Fruit fly (Drosophila melanogaster): ENCODE measurements around the gene Pfdn5.

The Pfdn5 gene

DNA sequence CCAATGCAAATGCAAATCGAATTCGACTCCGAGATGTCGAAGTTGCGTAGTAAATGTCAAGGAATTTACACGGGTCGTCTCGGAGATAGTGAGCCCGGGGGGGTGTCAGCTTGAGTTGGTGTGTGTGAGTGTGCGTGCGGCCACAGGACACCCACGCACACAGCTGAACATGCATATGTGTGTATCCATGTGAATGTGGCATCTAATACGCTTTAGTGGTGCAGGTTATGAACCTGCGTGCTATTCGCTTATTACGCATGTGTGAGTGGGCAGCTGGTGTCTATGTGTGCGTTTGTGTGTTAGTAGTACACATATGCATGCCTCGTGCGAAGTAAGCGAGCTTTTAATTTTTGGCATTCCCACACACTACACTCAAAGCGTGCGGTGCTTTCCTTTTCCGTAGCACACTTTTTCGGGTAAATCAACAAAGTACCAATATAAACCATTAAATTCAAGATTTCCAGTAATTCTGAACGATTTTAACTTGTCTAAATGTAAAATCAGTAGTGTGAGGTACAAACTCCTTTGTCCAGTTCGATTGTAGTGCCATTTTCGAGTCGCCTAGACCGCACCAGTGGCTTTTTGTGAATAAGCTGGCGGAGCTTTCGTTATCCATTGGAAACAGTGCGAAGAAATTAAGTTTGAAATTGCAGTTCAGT lies 17.9 kb upstream of the Pfdn5 start (continued):
- TF ChIP-seq lab (GFP tag; optimal IDR thresholded peaks at IDR 0.05) (peak; percentile 96), br (optimal IDR thresholded peaks at IDR 0.05) (no peak), CG17568 (GFP tag; optimal IDR thresholded peaks at IDR 0.05) (no peak), Bgb (GFP tag; IDR thresholded peaks at IDR 0.05; ENCODE audit: partially characterized antibody) (no peak), inv (GFP tag; IDR thresholded peaks at IDR 0.05; ENCODE audit: partially characterized antibody) (no peak), CG34376 (GFP tag; optimal IDR thresholded peaks at IDR 0.05) (peak; percentile 90), sima (GFP tag; optimal IDR thresholded peaks at IDR 0.05) (peak; percentile 63), eyg (GFP tag; optimal IDR thresholded peaks at IDR 0.05) (peak; percentile 88), Atf-2 (GFP tag; optimal IDR thresholded peaks at IDR 0.05) (peak; percentile 78), jumu (GFP tag; optimal IDR thresholded peaks at IDR 0.05) (peak; percentile 89), CG11504 (tag; optimal IDR thresholded peaks at IDR 0.05) (peak; percentile 91), Mad (GFP tag; optimal IDR thresholded peaks at IDR 0.05) (peak; percentile 61)

DNA sequence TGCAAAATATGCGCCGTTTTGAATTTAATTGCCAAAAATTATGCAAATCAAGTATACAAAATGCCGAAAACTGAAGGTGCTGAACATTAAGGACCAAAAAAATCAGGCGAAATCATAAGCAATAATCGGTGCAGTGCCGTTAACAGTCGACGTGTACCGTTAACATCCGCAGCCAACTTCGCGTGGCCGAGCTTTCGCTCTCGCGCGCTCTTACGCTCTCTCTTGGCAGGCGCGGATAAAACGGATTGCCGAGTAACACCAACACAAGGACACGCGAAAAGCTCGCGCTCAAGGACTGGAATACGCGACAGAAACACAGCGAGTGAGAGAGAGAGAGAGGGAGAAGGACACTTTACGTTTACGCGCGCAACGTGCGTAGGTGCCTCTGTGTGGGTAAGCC lies 16.8 kb upstream of the Pfdn5 start:
- TF ChIP-seq CG12299 (tag; optimal IDR thresholded peaks at IDR 0.05) (no peak), Dref (GFP tag; IDR thresholded peaks at IDR 0.05) (0 out of 2 replicates have a peak, but pooled peaks have one; percentile 16), ci (GFP tag; IDR thresholded peaks at IDR 0.05) (peak; percentile 18; the same call in 1 of the 3 replicates), prd (optimal IDR thresholded peaks at IDR 0.05) (no peak), prd (GFP tag; IDR thresholded peaks at IDR 0.05) (no peak), fd3F (GFP tag; optimal IDR thresholded peaks at IDR 0.05) (no peak), Opbp (GFP tag; IDR thresholded peaks at IDR 0.05; ENCODE audit: partially characterized antibody) (peak; percentile 66), ewg (GFP tag; optimal IDR thresholded peaks at IDR 0.05) (peak; percentile 89), Ets97D (GFP tag; optimal IDR thresholded peaks at IDR 0.05) (peak; percentile 19), CG5245 (GFP tag; optimal IDR thresholded peaks at IDR 0.05) (no peak), Med (GFP tag) (peak; percentile 26), CG6765 (GFP tag; optimal IDR thresholded peaks at IDR 0.05) (peak; percentile 18), CG12659 (GFP tag; optimal IDR thresholded peaks at IDR 0.05) (peak; percentile 3), CG1832 (GFP tag; optimal IDR thresholded peaks at IDR 0.05) (peak; percentile 35), CG9437 (GFP tag; optimal IDR thresholded peaks at IDR 0.05) (no peak), Trl (optimal IDR thresholded peaks at IDR 0.05) (peak; percentile 39 to 56), Trl (GFP tag; optimal IDR thresholded peaks at IDR 0.05) (no peak), Oaz (GFP tag; IDR thresholded peaks at IDR 0.05) (0 out of 2 replicates have a peak, but pooled peaks have one; percentile 9), cg (GFP tag; optimal IDR thresholded peaks at IDR 0.05) (peak; percentile 48)

DNA sequence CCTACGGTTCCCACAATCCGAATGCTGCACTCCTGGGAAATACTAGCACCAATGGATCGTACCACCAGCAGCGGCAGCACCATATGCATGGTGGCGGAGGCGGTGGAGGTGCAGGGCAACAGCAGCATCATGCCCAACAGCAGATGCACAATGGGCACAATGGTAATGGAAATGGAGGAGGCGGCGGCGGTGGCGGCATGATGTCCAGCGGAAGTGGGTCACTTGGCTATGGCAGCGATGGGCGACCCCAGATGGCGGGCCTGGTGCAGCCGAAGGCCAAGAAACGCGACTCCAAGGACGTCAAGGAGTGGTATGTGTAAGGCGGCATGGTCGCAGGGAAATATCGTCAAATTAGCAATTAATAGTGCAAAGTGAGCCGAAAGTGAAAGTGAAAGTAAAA lies 3.3 kb upstream of the Pfdn5 start:
- peak; percentile 92 for TF ChIP-seq Ets65A (GFP tag)
- no peak for TF ChIP-seq C15 (GFP tag; IDR thresholded peaks at IDR 0.05)

DNA sequence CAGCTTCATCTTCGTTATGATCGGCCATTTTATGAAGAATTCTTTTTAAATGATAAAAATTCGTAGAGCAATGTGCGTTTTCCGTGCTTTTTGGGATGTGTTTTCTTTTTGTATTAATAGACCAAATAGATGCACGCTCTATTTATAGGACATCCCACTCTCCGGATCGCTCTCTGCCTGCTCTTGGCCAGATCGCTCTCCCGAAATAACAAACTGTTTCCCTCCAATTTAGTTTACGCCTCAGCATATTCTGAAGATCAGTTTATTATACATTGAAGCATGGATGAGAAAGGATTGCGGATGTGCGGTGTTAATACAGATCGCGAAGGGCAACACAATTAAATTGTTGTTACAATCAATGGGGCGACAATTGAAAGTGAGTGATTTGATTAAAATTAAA lies 2.0 kb downstream of the Pfdn5 start, which contains the start of gene CG5376:
TSS of gene CG5376 (minus strand) at position 101 of the 400 bp plus-strand sequence.
- TF ChIP-seq Lpt (GFP tag; optimal IDR thresholded peaks at IDR 0.05) (no peak), CG18619 (GFP tag; optimal IDR thresholded peaks at IDR 0.05) (no peak), CG11247 (GFP tag; IDR thresholded peaks at IDR 0.05) (no peak), insv (GFP tag; optimal IDR thresholded peaks at IDR 0.05) (no peak), Trl (optimal IDR thresholded peaks at IDR 0.05) (peak; percentile 12 to 13), Trl (GFP tag; optimal IDR thresholded peaks at IDR 0.05) (no peak), CG10431 (GFP tag; optimal IDR thresholded peaks at IDR 0.05) (no peak), CG18599 (GFP tag; optimal IDR thresholded peaks at IDR 0.05) (no peak)

Data from whole organism, embryonic.